Worm (Caenorhabditis elegans) whole organism, midembryonic: ENCODE measurements around the gene srh-25.

Experiments used
- T22C8.4 ChIP-seq: fragments of 200-800 bp; sonication (Bioruptor generic); IDR thresholded peaks from 2 replicates; pipeline ENCODE4 v1.3.6; 2022; ENCODE audit warnings: missing genetic modification characterization, missing compliant biosample characterization
- cog-1 ChIP-seq: sonication (generic microtip); optimal IDR thresholded peaks from 2 replicates; lab custom pipeline; 2016; ENCODE audit warnings: missing genetic modification characterization, missing compliant biosample characterization
- flt-1 ChIP-seq: fragments of 200-800 bp; sonication (Bioruptor generic); IDR thresholded peaks from 2 replicates; pipeline ENCODE4 v1.3.6; 2022; ENCODE audit warnings: missing genetic modification characterization, missing compliant biosample characterization
- klf-2 ChIP-seq: fragments of 200-800 bp; sonication (Bioruptor generic); conservative IDR thresholded peaks from 2 replicates; pipeline ENCODE4 v1.3.6; 2022; ENCODE audit warnings: missing genetic modification reagents, missing genetic modification characterization, missing compliant biosample characterization
- med-1 ChIP-seq: sonication (generic microtip); optimal IDR thresholded peaks from 2 replicates; lab custom pipeline; 2017; ENCODE audit warnings: missing genetic modification characterization, mild to moderate bottlenecking, missing compliant biosample characterization, antibody characterized with exemption, missing genetic modification reagents; ENCODE audit not compliant: insufficient read depth
- ref-1 ChIP-seq: fragments of 200-800 bp; sonication (Bioruptor generic); conservative IDR thresholded peaks from 2 replicates; pipeline ENCODE4 v1.3.6; 2022; ENCODE audit warnings: missing genetic modification reagents, missing genetic modification characterization, missing compliant biosample characterization
- tab-1 ChIP-seq: fragments of 200-800 bp; sonication (Bioruptor generic); IDR thresholded peaks from 2 replicates; pipeline ENCODE4 v1.3.6; 2022; ENCODE audit warnings: missing genetic modification characterization, missing compliant biosample characterization
- ztf-23 ChIP-seq: fragments of 200-800 bp; sonication (Bioruptor generic); IDR thresholded peaks from 2 replicates; pipeline ENCODE4 v1.3.6; 2022; ENCODE audit warnings: missing genetic modification reagents, missing genetic modification characterization, missing compliant biosample characterization
- ztf-29 ChIP-seq: fragments of 200-800 bp; sonication (Bioruptor generic); IDR thresholded peaks from 2 replicates; pipeline ENCODE4 v1.3.6; 2022; ENCODE audit warnings: missing genetic modification reagents, missing genetic modification characterization, missing compliant biosample characterization

The srh-25 gene

DNA sequence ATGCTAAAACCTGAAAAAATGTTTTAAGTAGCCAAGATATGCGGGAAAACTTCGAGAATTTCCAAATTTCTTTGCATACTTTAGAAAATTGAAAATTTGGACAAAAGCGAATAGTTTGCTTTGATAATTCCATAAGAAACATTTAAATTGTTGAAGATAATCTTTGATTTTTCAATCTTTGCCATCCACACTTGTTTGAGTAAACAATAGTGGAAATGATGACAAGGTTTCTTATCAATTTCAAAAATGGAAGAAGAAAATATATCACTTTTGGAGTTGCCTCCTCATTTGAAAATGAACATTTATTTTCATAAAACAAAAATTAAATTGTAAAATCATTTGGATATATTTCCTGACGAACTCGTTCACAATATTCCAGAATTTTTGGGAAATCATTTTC is 19.3 kb downstream of the srh-25 start:
- TF ChIP-seq ztf-29, result no peak
- no peak for TF ChIP-seq flt-1 (GFP tag; lab: Robert Waterston, UW)
- no peak for TF ChIP-seq ztf-23
- TF ChIP-seq cog-1 (tag; lab: Kevin White, UChicago), result no peak
- no peak for TF ChIP-seq T22C8.4
- TF ChIP-seq tab-1 (GFP tag; lab: Robert Waterston, UW), result no peak
- no peak for TF ChIP-seq klf-2 (GFP tag; lab: Robert Waterston, UW)
- TF ChIP-seq ref-1 (GFP tag; lab: Robert Waterston, UW), result no peak
- no peak for TF ChIP-seq med-1

DNA sequence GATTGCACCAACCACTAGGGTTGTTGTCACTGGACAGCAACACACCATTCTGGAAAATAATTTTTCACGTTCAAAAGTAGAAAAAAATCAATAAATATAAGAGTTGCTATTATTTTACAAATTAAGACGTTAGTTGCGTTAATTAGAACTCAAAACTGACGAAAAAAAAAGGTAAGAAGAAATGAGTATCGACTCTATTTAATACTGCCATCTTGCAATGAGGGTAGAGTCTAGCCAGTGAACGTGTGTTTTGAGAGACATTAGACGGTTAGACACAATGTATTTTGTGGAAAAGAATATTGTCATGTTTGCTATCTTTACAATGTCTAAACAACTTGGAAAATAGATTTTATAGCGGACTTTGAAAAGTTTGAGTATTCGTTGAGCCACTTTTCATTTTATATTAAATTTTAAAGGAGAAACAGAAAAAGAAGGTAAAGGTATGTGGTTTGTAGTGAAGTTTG is 19.9 kb downstream of the srh-25 start, which contains the start of gene cdr-6:
TSS of gene cdr-6 (minus strand) at position 51 of the 464 bp plus-strand sequence.
- TF ChIP-seq flt-1 (GFP tag; lab: Robert Waterston, UW), result no peak
- TF ChIP-seq med-1, result no peak
- TF ChIP-seq klf-2 (GFP tag; lab: Robert Waterston, UW), result no peak
- TF ChIP-seq ztf-23, result no peak
- TF ChIP-seq T22C8.4, result no peak
- no peak for TF ChIP-seq ref-1 (GFP tag; lab: Robert Waterston, UW)
- no peak for TF ChIP-seq tab-1 (GFP tag; lab: Robert Waterston, UW)
- no peak for TF ChIP-seq ztf-29
- no peak for TF ChIP-seq cog-1 (tag; lab: Kevin White, UChicago)

DNA sequence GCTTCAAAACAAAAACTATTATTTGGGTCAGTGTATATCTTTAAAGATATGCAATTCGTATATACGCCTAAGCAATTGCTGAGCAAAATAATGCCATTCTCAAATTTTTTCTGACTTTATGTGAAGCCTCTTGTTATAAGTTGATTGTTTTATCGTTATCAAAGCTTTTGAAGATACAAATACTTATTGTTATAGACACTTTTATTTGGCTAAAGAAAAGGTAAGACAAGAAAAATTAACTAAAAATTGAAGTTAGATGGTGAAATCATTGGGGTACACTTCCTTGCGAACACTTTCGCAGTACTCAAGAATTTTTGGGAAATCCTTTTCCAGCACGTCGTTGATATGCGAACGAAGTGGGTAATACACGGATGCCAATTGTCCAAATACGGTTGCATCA is 21.3 kb downstream of the srh-25 start:
- TF ChIP-seq flt-1 (GFP tag; lab: Robert Waterston, UW), result no peak
- no peak for TF ChIP-seq ztf-23

DNA sequence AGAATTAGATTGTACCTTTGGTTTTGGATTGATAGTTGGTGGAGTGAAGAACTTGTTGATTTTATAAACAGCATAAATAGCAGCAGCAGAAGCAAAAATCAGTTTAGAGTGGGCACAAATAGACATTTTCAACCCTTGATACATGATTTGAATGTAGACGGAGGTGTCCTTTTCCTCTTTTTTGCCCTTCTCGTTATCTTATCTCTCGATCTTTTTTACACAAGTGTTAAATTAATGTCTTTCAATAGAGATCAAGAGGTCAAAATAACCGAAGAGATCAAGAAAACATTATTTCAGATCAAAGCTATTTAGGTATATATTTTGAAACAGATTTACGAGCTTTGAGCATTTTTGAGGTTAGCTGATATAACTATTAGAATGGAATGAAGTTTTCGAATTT is 21.7 kb downstream of the srh-25 start, which contains the start of gene cdr-7:
TSS of gene cdr-7 (minus strand) at position 205 of the 400 bp plus-strand sequence.
- TF ChIP-seq ztf-23, result no peak
- no peak for TF ChIP-seq med-1
- TF ChIP-seq ztf-29, result no peak
- TF ChIP-seq T22C8.4, result no peak
- no peak for TF ChIP-seq cog-1 (tag; lab: Kevin White, UChicago)
- no peak for TF ChIP-seq klf-2 (GFP tag; lab: Robert Waterston, UW)
- TF ChIP-seq flt-1 (GFP tag; lab: Robert Waterston, UW), result no peak
- no peak for TF ChIP-seq ref-1 (GFP tag; lab: Robert Waterston, UW)
- no peak for TF ChIP-seq tab-1 (GFP tag; lab: Robert Waterston, UW)

DNA sequence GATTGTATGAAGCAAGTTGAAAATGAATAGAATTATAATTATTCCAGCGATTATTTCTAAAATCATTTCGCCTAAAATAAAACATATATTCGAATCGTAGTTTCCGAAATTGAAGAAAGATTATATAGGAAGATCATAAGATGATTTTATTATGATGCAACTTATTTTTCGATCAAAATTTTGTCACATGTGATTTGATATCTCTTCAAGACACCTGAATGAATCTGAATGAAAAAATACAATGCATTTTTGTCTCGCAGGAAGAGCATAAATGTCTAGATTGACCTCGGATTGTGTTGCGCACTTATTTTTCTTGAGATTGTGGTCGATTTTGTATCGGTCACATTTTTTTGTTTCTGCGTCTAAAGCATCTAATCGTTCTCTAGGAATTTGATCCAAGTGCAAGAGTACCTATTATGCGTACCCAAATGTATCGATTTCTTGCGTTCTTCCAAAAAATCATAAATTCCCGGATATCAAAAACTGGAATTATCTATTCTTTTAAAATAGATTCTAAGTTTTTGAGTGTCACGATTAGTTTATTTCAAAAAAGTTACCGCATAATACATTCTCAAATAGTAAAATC is 23.1 kb downstream of the srh-25 start, which contains the start of gene hrg-2:
TSS of gene hrg-2 (minus strand) at position 98 of the 586 bp plus-strand sequence.
- TF ChIP-seq med-1 (no peak), flt-1 (GFP tag; lab: Robert Waterston, UW) (no peak), ztf-23 (no peak), ref-1 (GFP tag; lab: Robert Waterston, UW) (no peak), cog-1 (tag; lab: Kevin White, UChicago) (no peak), T22C8.4 (no peak), ztf-29 (no peak), klf-2 (GFP tag; lab: Robert Waterston, UW) (no peak), tab-1 (GFP tag; lab: Robert Waterston, UW) (no peak)

DNA sequence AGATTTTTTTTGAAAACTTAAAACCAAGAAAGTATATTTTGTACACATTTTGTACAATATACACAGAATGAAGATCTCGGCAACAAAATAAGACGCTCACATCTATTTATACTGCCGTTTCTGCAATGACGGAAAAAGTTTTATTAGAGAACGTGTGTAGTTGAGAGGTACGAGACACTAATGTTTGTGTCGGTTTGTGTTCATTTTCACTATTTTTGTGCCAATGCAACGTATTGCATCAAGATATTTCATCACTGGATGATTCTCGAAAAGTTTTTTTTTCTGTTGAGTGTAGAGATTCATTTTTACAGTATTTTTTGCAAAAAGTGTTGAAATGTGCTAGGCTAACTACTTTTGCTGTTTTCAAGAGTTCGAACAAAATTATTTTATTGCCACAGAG is 24.6 kb downstream of the srh-25 start:
- TF ChIP-seq ztf-23 (no peak), ztf-29 (no peak), ref-1 (GFP tag; lab: Robert Waterston, UW) (no peak), med-1 (no peak), klf-2 (GFP tag; lab: Robert Waterston, UW) (no peak), flt-1 (GFP tag; lab: Robert Waterston, UW) (no peak), tab-1 (GFP tag; lab: Robert Waterston, UW) (no peak), cog-1 (tag; lab: Kevin White, UChicago) (no peak), T22C8.4 (no peak)

DNA sequence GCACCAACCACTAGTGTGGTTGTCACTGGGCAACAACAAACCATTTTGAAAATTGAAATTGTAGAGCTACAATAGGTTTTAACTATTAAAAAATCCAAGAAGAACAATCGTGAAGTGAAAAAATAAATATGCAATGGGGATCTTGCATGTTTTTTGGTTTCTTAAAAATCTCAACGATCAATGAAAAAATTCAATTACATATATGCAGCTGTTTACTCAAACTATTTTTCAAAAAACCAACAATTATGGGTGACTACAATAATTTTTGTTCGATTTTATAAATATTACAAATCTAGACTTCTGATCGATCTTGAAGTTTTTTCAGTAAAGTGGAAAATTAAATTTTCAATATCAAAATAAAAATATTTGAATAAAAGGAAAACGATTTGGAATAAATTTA is 25.1 kb downstream of the srh-25 start, which contains the start of gene cdr-4:
TSS of gene cdr-4 (minus strand) at position 101 of the 400 bp plus-strand sequence.
- TF ChIP-seq ref-1 (GFP tag; lab: Robert Waterston, UW), result no peak
- TF ChIP-seq ztf-29, result no peak
- no peak for TF ChIP-seq med-1
- TF ChIP-seq cog-1 (tag; lab: Kevin White, UChicago), result no peak
- no peak for TF ChIP-seq T22C8.4
- no peak for TF ChIP-seq flt-1 (GFP tag; lab: Robert Waterston, UW)
- no peak for TF ChIP-seq ztf-23

DNA sequence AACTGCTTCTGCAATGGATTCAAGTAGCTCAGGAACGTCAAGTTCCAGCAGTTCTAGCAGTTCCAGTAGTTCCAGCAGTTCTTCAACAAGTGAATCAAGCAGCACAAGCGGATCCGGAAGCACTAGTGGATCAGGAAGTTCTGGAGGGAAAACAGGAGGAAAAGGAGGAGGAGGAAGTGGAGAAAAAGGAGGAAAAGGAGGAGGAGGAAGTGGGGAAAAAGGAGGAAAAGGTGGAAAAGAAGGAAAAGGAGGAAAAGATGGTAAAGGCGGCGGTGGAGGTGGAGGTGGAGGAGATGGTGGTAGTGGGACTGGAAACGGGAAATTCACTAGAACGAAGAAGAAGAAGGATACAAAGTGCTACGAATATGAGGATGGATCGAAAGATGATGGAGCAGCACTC is 27.1 kb downstream of the srh-25 start:
- TF ChIP-seq ref-1 (GFP tag; lab: Robert Waterston, UW) (no peak), klf-2 (GFP tag; lab: Robert Waterston, UW) (0 out of 2 replicates have a peak, but pooled peaks have one; percentile 14)

DNA sequence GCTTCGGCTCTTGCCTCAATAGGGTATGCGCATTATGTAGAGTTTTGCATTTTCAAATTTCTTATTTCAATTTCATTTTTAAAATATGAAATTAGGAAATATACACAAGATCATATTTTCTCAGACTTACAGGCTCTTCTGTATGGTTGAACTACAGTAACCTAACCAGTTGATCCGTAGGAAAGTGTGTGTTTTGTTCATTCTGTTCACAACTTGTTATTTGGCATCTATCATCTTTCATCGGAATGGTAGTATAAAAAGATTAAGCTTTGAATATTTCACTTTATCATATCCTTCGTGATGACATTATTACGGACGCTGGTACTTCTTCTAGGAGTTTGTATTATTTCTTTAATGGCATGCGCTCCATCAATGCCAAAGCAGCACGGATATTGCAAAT is 27.7 kb downstream of the srh-25 start, which contains the start of gene K01D12.10:
TSS of gene K01D12.10 (plus strand) at position 301 of the 400 bp plus-strand sequence.
- no peak for TF ChIP-seq ztf-23
- TF ChIP-seq med-1, result no peak
- no peak for TF ChIP-seq klf-2 (GFP tag; lab: Robert Waterston, UW)
- TF ChIP-seq ref-1 (GFP tag; lab: Robert Waterston, UW), result no peak

DNA sequence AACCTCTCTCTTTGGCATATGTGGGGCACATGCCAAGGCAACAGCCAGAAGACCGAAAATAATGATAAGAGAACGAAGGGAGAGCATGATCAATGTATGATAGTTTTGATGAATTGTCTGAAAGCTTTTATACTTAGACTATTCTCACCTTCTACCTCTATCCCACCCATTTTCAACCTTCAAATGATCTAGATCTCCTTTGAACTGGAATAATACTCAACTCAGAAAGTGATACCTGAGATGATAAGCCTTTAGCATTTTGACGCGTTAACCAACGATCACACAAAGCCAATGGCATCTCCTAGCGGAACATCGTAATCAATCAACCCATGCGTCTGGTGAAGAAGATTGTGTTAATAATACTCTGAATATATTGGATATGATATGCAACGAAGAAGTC is 29.1 kb downstream of the srh-25 start, which contains the start of gene K01D12.9:
TSS of gene K01D12.9 (minus strand) at position 101 of the 400 bp plus-strand sequence.
- no peak for TF ChIP-seq cog-1 (tag; lab: Kevin White, UChicago)
- TF ChIP-seq T22C8.4, result no peak
- no peak for TF ChIP-seq klf-2 (GFP tag; lab: Robert Waterston, UW)
- TF ChIP-seq ref-1 (GFP tag; lab: Robert Waterston, UW), result no peak
- TF ChIP-seq ztf-23, result no peak
- no peak for TF ChIP-seq flt-1 (GFP tag; lab: Robert Waterston, UW)
- TF ChIP-seq med-1, result no peak
- TF ChIP-seq ztf-29, result no peak
- no peak for TF ChIP-seq tab-1 (GFP tag; lab: Robert Waterston, UW)
